Fruit fly (Drosophila melanogaster): ENCODE results near the gene CG6834.

dm6 chr3R:11673955-11674663 is 13.8 kb downstream of the CG6834 start, which contains the start of gene CG14715:
- TF ChIP-seq CG8478 (optimal IDR thresholded peaks at IDR 0.05): no peak
- no peak for TF ChIP-seq CTCF (optimal IDR thresholded peaks at IDR 0.05)

All from S2 (cell line).